Fruit fly (Drosophila melanogaster): ENCODE measurements around the gene CG13114.

dm6 chr2L:9581582-9581981, 36.0 kb downstream of the CG13114 start, which contains the start of gene gcm:
- no peak for TF ChIP-seq Myc (optimal IDR thresholded peaks at IDR 0.05)
- no peak for TF ChIP-seq woc (GFP tag; optimal IDR thresholded peaks at IDR 0.05)
